Fruit fly (Drosophila melanogaster) whole organism, pupa: Measurements from ENCODE around the gene dmrt93B.
A peak's percentile ranks its signal among the peaks of the same experiment; 100 is the strongest.

Source experiments
- CG10348 ChIP-seq: fragments of 200-800 bp; sonication (Bioruptor generic); IDR thresholded peaks from 2 replicates; pipeline ENCODE4 v1.3.6; 2022; ENCODE audit warnings: missing biosample characterization, missing genetic modification characterization
- CG12605 ChIP-seq: fragments of 200-800 bp; sonication (Bioruptor generic); IDR thresholded peaks from 2 replicates; pipeline ENCODE4 v1.3.6; 2022; ENCODE audit warnings: missing biosample characterization, missing genetic modification characterization
- CG13204 ChIP-seq: fragments of 200-800 bp; sonication (Bioruptor generic); optimal IDR thresholded peaks from 2 replicates; lab custom pipeline; 2018; ENCODE audit warnings: missing biosample characterization, mild to moderate bottlenecking, missing genetic modification characterization, moderate library complexity
- CG14655 ChIP-seq: fragments of 200-800 bp; sonication (Bioruptor generic); optimal IDR thresholded peaks from 3 replicates; lab custom pipeline; 2017; ENCODE audit warnings: mild to moderate bottlenecking, missing biosample characterization, missing genetic modification reagents, missing genetic modification characterization
- CG15710 ChIP-seq: fragments of 200-800 bp; sonication (Bioruptor generic); optimal IDR thresholded peaks from 2 replicates; lab custom pipeline; 2018; ENCODE audit warnings: missing biosample characterization, mild to moderate bottlenecking, missing genetic modification characterization, moderate library complexity
- CG17806 ChIP-seq: fragments of 200-800 bp; sonication (Bioruptor generic); optimal IDR thresholded peaks from 2 replicates; lab custom pipeline; 2018; ENCODE audit warnings: missing biosample characterization, mild to moderate bottlenecking, missing genetic modification characterization, moderate library complexity
- CG32121 ChIP-seq: fragments of 200-800 bp; sonication (Bioruptor generic); IDR thresholded peaks from 2 replicates; pipeline ENCODE4 v1.3.6; 2022; ENCODE audit warnings: missing biosample characterization, missing genetic modification characterization
- CG34367 ChIP-seq: fragments of 200-800 bp; sonication (Bioruptor generic); optimal IDR thresholded peaks from 2 replicates; lab custom pipeline; 2018; ENCODE audit warnings: missing biosample characterization, mild to moderate bottlenecking, missing genetic modification characterization
- CG4496 ChIP-seq: fragments of 200-800 bp; sonication (Bioruptor generic); IDR thresholded peaks from 3 replicates; pipeline ENCODE4 v1.3.6; 2022; ENCODE audit warnings: missing biosample characterization, missing genetic modification characterization
- CG8159 ChIP-seq: fragments of 200-800 bp; sonication (Bioruptor generic); optimal IDR thresholded peaks from 3 replicates; lab custom pipeline; 2018; ENCODE audit warnings: missing biosample characterization, mild to moderate bottlenecking, missing genetic modification characterization, moderate library complexity
- CG8301 ChIP-seq: fragments of 200-800 bp; sonication (Bioruptor generic); optimal IDR thresholded peaks from 2 replicates; lab custom pipeline; 2018; ENCODE audit warnings: missing biosample characterization, mild to moderate bottlenecking, missing genetic modification characterization
- CG9948 ChIP-seq: fragments of 200-800 bp; sonication (Bioruptor generic); optimal IDR thresholded peaks from 2 replicates; lab custom pipeline; 2018; ENCODE audit warnings: missing biosample characterization, mild to moderate bottlenecking, missing genetic modification characterization, moderate library complexity
- D1 ChIP-seq: fragments of 200-800 bp; sonication (Bioruptor generic); optimal IDR thresholded peaks from 2 replicates; lab custom pipeline; 2018; ENCODE audit warnings: missing biosample characterization, mild to moderate bottlenecking, missing genetic modification characterization, moderate library complexity
- EcR ChIP-seq: fragments of 200-800 bp; sonication (Bioruptor generic); optimal IDR thresholded peaks from 3 replicates; lab custom pipeline; 2019; ENCODE audit warnings: missing biosample characterization, missing genetic modification characterization, mild to moderate bottlenecking, moderate library complexity, missing genetic modification reagents
- Ets98B ChIP-seq: fragments of 200-800 bp; sonication (Bioruptor generic); IDR thresholded peaks from 2 replicates; pipeline ENCODE4 v1.3.6; 2022; ENCODE audit warnings: missing biosample characterization, missing genetic modification characterization
- Pif1A ChIP-seq: fragments of 200-800 bp; sonication (Bioruptor generic); optimal IDR thresholded peaks from 3 replicates; lab custom pipeline; 2016; ENCODE audit warnings: missing biosample characterization, missing genetic modification characterization
- Pif1B ChIP-seq: fragments of 200-800 bp; sonication (Bioruptor generic); optimal IDR thresholded peaks from 3 replicates; lab custom pipeline; 2016; ENCODE audit warnings: missing biosample characterization, missing genetic modification characterization
- Snoo ChIP-seq: fragments of 200-800 bp; sonication (Bioruptor generic); optimal IDR thresholded peaks from 3 replicates; lab custom pipeline; 2017; ENCODE audit warnings: missing biosample characterization, mild to moderate bottlenecking, missing genetic modification characterization, inconsistent platforms
- fd96Ca ChIP-seq: fragments of 200-800 bp; sonication (Bioruptor generic); IDR thresholded peaks from 3 replicates; pipeline ENCODE4 v1.3.6; 2022; ENCODE audit warnings: missing biosample characterization, missing genetic modification characterization
- gl ChIP-seq: fragments of 200-800 bp; sonication (Bioruptor generic); optimal IDR thresholded peaks from 2 replicates; lab custom pipeline; 2018; ENCODE audit warnings: missing biosample characterization, mild to moderate bottlenecking, missing genetic modification characterization
- rn ChIP-seq: fragments of 200-800 bp; sonication (Bioruptor generic); IDR thresholded peaks from 2 replicates; pipeline ENCODE4 v1.3.6; 2022; ENCODE audit warnings: missing biosample characterization, missing genetic modification characterization

Gene dmrt93B

DNA sequence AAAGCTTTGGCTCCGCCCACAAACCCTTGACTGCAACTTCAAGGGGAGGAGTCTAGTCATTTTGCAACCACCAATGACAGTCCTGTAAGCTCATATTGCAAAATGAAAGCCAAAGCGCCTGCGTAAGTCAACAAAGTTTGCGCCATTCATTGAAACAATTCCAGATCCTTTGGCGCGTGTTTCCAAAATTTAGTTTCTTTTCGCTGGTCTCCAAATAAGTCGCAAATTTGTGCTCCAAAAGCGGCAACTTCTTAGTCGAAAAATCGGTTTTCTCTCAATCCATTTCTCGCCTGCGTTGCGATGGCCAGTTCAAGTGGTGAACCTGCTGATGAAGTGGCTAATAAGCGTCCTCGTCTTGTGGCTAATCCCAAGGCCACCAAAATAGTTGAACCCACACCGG is at the start of gene dmrt93B:
Gene dmrt93B (plus strand): TSS at position 301 of the 400 bp plus-strand sequence.
- TF ChIP-seq Snoo (tag; lab: Kevin White, UChicago) (no peak), CG13204 (no peak), rn (GFP tag; lab: Robert Waterston, UW) (no peak), EcR (GFP tag; lab: Kevin White, UChicago) (no peak), CG14655 (GFP tag; lab: Kevin White, UChicago) (no peak), CG10348 (GFP tag; lab: Robert Waterston, UW) (no peak), CG32121 (GFP tag; lab: Robert Waterston, UW) (no peak), Pif1B (GFP tag; lab: Kevin White, UChicago) (no peak), CG17806 (tag; lab: Kevin White, UChicago) (no peak), CG8159 (tag; lab: Kevin White, UChicago) (no peak), CG8301 (no peak), CG12605 (GFP tag; lab: Robert Waterston, UW) (no peak), D1 (tag; lab: Kevin White, UChicago) (no peak)

DNA sequence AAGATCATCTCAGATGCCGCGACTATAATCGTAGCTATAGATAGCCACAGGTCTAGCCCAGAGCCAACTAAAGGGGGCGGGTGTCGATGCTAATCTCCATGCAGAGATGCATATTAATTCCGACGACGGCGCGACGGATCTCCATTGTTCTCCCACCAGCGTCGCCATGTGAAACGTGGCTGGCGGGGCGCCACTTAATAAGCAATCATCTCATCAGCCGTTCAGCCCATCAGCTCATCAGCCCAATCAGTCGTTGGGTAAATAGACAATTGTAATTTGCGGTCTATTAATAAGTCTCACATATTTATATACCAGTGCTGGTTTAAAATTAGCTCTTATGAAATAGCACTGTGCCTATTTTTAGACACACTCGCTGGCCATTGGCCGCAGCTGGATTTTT is 48.3 kb upstream of the dmrt93B start:
- TF ChIP-seq CG8159 (tag; lab: Kevin White, UChicago), result no peak
- no peak for TF ChIP-seq CG32121 (GFP tag; lab: Robert Waterston, UW)
- TF ChIP-seq CG9948 (tag; lab: Kevin White, UChicago), result no peak
- TF ChIP-seq CG10348 (GFP tag; lab: Robert Waterston, UW), result no peak
- no peak for TF ChIP-seq Ets98B (GFP tag; lab: Robert Waterston, UW)
- no peak for TF ChIP-seq CG4496
- TF ChIP-seq CG17806 (tag; lab: Kevin White, UChicago), result no peak
- TF ChIP-seq rn (GFP tag; lab: Robert Waterston, UW), result no peak
- TF ChIP-seq Snoo (tag; lab: Kevin White, UChicago), result no peak
- TF ChIP-seq D1 (tag; lab: Kevin White, UChicago), result no peak
- no peak for TF ChIP-seq CG8301
- TF ChIP-seq gl, result no peak
- TF ChIP-seq fd96Ca, result no peak
- TF ChIP-seq CG12605 (GFP tag; lab: Robert Waterston, UW), result no peak
- TF ChIP-seq EcR (GFP tag; lab: Kevin White, UChicago), result no peak
- TF ChIP-seq CG13204, result no peak
- no peak for TF ChIP-seq Pif1A (GFP tag; lab: Kevin White, UChicago)
- TF ChIP-seq, all 21 proteins: peak for 0

DNA sequence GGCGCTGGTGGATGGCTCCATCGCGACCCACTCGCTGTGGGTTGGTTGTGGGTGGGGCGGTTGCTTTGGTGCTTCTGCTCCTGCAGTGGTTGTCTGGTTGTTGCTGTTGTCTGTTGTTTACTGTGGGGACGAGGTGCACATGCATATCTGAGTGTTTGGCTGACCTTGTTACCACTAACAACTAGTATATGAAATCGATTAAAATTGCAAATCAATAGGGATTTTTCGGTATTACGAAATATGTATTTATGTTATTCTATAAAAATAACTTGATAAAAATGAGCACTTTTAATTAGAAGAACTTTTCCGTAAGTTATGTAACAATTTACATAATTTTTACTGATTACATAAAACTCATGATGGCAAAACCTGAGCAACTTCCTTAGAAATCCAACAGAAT is 31.4 kb upstream of the dmrt93B start, which contains the start of gene Dhc93AB:
Gene Dhc93AB (minus strand): TSS at position 101 of the 400 bp plus-strand sequence.
- TF ChIP-seq Ets98B (GFP tag; lab: Robert Waterston, UW) (no peak), CG13204 (no peak), CG9948 (tag; lab: Kevin White, UChicago) (no peak)

DNA sequence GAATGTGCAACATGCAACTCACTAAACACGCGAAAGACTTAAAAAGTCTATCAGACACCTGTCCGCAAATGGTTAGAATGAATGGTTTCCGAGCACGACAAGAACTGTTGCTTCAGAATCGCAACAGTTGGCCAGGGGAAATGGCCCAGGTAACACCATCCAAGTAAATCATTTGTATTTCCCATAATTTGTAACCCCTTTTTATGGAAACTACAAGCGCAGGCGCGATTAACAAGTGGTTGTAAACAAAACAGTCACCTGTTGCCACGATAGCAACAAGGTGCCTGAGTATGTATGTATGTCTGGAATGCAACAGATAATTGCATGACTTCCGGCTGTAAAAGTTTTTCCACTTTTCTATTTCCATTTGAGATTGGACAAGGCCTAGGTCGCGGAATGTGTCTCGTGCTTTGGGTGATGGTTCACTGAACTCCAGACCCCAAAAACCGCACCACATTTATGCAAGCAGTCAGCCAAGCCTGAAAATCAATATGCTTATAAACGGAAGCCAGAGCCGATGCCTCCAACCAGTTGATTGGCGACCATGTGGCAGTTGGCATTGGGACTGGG is 30.2 kb upstream of the dmrt93B start, which contains the start of gene CG12278:
Gene CG12278 (plus strand): TSS at position 520 of the 570 bp plus-strand sequence.
- no peak for TF ChIP-seq fd96Ca
- peak; percentile 100 for TF ChIP-seq CG12605 (GFP tag; lab: Robert Waterston, UW)
- no peak for TF ChIP-seq D1 (tag; lab: Kevin White, UChicago)
- TF ChIP-seq CG9948 (tag; lab: Kevin White, UChicago), result no peak
- no peak for TF ChIP-seq Pif1A (GFP tag; lab: Kevin White, UChicago)
- no peak for TF ChIP-seq CG32121 (GFP tag; lab: Robert Waterston, UW)
- no peak for TF ChIP-seq Pif1B (GFP tag; lab: Kevin White, UChicago)
- TF ChIP-seq CG14655 (GFP tag; lab: Kevin White, UChicago), result no peak

DNA sequence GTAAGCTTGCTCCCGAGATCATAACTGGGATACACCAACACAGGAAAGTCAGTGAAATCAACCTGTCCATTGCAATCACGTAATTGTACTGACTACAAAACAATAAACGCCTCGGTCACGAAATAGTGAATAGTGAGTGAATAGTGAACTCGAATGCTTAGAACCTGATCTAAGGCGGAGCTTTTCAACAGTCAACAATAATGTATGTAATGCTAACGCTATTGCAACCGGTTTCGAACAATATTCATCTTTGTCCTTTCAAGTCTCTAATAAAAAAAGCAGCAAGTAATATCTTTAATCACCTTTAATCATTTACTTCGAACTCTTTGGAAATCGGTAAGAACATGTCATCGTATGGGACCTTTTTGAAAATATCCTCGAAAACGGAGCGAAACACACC is 28.1 kb upstream of the dmrt93B start, which contains the start of gene CG31189:
Gene CG31189 (minus strand): TSS at position 101 of the 400 bp plus-strand sequence.
- TF ChIP-seq CG13204 (no peak), CG32121 (GFP tag; lab: Robert Waterston, UW) (no peak), gl (no peak), CG9948 (tag; lab: Kevin White, UChicago) (no peak), EcR (GFP tag; lab: Kevin White, UChicago) (no peak), Snoo (tag; lab: Kevin White, UChicago) (no peak), CG8301 (no peak), CG15710 (tag; lab: Kevin White, UChicago) (no peak), Pif1A (GFP tag; lab: Kevin White, UChicago) (no peak), CG10348 (GFP tag; lab: Robert Waterston, UW) (no peak), CG34367 (tag; lab: Kevin White, UChicago) (no peak), rn (GFP tag; lab: Robert Waterston, UW) (no peak), Pif1B (GFP tag; lab: Kevin White, UChicago) (no peak), CG12605 (GFP tag; lab: Robert Waterston, UW) (no peak), CG17806 (tag; lab: Kevin White, UChicago) (no peak), CG8159 (tag; lab: Kevin White, UChicago) (no peak), CG14655 (GFP tag; lab: Kevin White, UChicago) (no peak), CG4496 (no peak), Ets98B (GFP tag; lab: Robert Waterston, UW) (no peak)

DNA sequence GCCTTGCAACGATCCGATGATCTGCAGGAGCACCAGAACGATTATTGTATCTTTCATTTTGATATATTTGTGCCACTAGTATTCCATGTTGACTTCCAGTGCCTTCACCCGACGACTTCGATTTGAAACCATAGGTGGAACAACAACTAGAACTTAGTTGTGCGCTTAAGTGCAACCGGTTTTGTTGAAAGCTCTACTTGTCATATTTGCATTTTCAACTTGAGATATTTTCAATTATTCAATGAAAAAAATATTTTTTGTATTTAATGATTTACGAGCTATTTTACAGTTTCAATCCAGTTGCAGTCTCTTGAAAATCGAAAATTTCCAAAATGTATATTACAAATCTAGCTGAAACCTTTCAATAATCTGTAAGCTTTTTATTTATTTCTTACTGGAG is 26.9 kb upstream of the dmrt93B start, which contains the start of gene CG31207:
Gene CG31207 (minus strand): TSS at position 101 of the 400 bp plus-strand sequence.
- TF ChIP-seq fd96Ca (no peak), EcR (GFP tag; lab: Kevin White, UChicago) (no peak), CG13204 (no peak), CG8159 (tag; lab: Kevin White, UChicago) (no peak), Pif1B (GFP tag; lab: Kevin White, UChicago) (no peak), CG32121 (GFP tag; lab: Robert Waterston, UW) (no peak), CG10348 (GFP tag; lab: Robert Waterston, UW) (no peak), CG12605 (GFP tag; lab: Robert Waterston, UW) (no peak), CG15710 (tag; lab: Kevin White, UChicago) (no peak), CG34367 (tag; lab: Kevin White, UChicago) (no peak), Ets98B (GFP tag; lab: Robert Waterston, UW) (no peak)
